Fruit fly (Drosophila melanogaster) whole organism: ENCODE measurements around the gene mof.

Source experiments
- CG8478 ChIP-seq: fragments of >200 bp; optimal IDR thresholded peaks from 2 replicates; lab custom pipeline; 2018; ENCODE audit warnings: inconsistent platforms
- Dll ChIP-seq: fragments of >200 bp; optimal IDR thresholded peaks from 2 replicates; lab custom pipeline; 2017
- EcR ChIP-seq, 2 experiments: fragments of >200 bp; optimal IDR thresholded peaks; 2 replicates each; lab custom pipeline; 2017; ENCODE audit warnings: missing biosample characterization in 2 of 2, missing genetic modification characterization in 2 of 2, missing genetic modification reagents in 2 of 2
- pan ChIP-seq: fragments of >200 bp; optimal IDR thresholded peaks from 2 replicates; lab custom pipeline; 2017
- psq ChIP-seq: fragments of >200 bp; optimal IDR thresholded peaks from 2 replicates; lab custom pipeline; 2017
- usp ChIP-seq: fragments of >200 bp; optimal IDR thresholded peaks from 2 replicates; lab custom pipeline; 2017; ENCODE audit warnings: missing biosample characterization, missing genetic modification characterization, mixed read lengths

mof gene

DNA sequence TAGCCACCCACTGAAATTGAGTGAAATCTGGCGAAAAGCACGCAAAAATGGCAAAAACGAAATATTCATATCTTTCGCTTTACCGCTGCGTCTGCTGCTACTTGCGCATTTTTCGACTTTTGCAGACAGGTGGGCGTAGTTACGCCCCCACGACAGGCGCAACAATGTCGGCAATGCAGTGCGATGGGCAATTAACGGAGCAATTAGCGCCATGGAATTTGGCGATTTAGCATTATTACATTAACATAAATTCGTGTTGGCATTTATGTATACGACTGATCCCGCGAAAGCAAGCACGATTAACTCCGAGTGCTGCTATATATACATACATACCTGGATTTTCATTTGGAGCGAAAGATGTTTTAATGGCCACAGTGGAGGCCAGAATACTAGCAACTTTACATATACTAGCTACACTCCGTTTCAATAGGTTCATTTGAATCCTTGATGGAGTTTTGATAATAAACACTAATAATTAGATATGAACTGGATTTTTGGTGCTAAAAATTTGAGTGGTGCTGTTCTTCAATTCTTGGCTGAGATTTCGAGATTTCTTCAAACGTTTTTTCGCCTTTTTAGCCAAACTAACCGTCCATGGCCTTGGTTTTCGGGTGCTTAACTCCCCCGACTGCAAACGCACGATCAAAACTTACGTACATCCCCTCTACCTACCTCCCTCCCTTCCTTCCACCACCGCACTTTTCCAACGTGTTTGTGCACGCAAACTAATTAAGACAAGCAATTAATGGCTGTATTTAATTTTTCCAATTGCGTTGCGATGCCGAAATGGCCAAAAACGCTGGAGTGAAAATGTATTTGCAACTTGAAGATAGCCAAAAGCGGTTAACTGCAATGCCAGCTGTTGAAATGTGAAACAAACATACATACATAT, 20.4 kb upstream of the mof start:
- no peak for TF ChIP-seq CG8478 (lab: Kevin White, UChicago)
- no peak for TF ChIP-seq Dll (lab: Kevin White, UChicago)
- no peak for TF ChIP-seq EcR (GFP tag; optimal IDR thresholded peaks at IDR 0.05; lab: Kevin White, UChicago)
- no peak for TF ChIP-seq psq (lab: Kevin White, UChicago)
- TF ChIP-seq usp (GFP tag; lab: Kevin White, UChicago): no peak
- TF ChIP-seq pan (lab: Kevin White, UChicago): no peak

DNA sequence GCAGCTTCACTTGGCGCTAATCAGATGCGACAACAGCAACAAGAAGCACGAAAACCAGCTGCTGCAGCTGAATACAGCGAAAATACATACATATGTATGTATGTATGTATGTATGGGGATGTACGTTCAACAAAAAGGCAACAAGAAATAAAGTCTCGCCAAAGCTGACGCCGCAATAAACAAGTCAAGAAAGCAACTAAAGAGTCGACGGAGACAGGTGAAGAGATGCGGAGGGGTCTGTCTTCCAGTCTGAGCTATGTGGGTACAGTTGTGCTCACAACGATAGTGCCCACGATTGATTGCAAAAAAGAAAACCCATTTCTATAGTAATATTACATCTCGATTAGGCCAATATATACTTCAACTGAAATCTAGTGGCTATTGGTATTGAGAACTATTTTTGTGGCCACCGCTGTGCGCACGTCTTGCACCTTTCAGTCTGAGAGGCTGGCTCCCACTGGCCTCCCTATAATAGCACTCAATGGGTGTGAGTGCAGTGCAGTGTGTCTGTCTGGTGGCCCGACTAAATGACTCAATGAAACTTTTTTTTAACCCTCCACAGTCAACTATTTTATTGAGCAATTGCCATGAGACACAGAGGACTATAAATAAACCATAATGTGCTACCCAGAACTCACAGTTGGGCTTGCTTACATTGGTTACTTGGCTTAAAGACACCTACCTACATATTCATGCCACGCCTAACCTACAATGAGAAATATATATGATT, 19.3 kb upstream of the mof start:
- no peak for TF ChIP-seq Dll (lab: Kevin White, UChicago)
- TF ChIP-seq EcR (GFP tag; optimal IDR thresholded peaks at IDR 0.05; lab: Kevin White, UChicago): no peak
- no peak for TF ChIP-seq usp (GFP tag; lab: Kevin White, UChicago)
- TF ChIP-seq CG8478 (lab: Kevin White, UChicago): no peak
- no peak for TF ChIP-seq psq (lab: Kevin White, UChicago)
- no peak for TF ChIP-seq pan (lab: Kevin White, UChicago)

DNA sequence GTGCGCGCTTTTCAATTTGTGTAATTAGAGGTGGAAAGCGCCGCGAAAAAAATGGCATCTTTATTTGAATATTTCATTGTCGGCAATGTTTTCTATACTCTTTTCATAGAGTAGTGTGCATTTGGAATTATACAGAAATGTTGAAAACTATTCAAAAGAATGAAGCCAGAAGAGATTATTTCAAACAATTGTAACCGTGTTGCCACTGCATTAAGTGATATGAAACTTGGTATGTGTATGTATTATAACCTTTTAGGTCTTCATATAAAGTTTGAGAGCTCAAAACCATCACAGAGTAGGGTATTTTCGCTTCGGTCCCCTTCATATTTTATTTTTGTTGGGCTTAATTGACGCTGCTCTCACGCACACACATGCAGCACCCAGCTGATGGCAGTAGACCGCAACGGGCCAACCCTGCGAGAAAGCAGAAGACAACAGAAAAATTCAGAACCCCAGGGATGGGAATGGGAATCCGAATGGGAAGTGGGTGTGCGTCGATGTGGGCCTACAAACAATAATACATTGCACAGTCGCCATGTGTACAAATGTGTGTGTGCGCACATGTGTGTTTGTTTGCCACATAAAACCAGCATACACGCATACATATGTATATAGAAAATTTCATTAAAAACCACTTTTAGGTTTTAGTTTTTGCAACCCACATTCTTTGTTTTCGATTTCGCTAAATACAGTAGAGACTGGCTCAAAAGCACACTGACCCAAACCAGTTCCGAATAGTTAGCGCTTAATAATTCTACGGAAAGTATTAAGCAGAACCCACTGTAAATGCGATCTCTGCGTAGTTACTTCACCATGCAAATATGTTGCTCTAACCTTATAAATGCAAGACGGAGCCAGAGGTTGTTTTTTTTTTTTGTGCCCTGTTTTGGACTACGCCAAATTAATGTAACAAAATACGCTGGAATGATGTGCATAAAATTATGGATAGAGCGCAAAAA, 18.2 kb upstream of the mof start:
- no peak for TF ChIP-seq pan (lab: Kevin White, UChicago)
- no peak for TF ChIP-seq CG8478 (lab: Kevin White, UChicago)
- TF ChIP-seq usp (GFP tag; lab: Kevin White, UChicago): no peak
- TF ChIP-seq psq (lab: Kevin White, UChicago): no peak
- TF ChIP-seq Dll (lab: Kevin White, UChicago): no peak
- TF ChIP-seq EcR (GFP tag; optimal IDR thresholded peaks at IDR 0.05; lab: Kevin White, UChicago): no peak

DNA sequence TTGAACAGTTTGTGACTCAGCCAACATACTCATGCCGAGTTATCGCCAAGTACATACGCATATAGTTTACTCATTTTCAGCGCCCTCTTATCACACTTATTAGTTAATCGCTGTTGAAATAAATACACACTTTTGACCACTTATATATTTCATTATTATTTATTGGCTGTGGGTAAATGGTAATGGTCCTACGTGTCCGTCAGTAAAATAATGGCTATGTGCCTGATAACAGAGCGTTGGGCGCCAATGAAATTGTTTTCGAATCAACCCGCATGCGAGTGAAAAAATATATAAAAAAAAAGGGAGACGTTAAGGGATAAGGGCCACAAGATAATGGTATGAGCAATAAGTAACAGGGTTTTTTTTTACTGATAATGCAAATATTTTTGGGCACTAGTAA, 16.5 kb upstream of the mof start:
- no peak for TF ChIP-seq EcR (GFP tag; optimal IDR thresholded peaks at IDR 0.05; lab: Kevin White, UChicago)
- no peak for TF ChIP-seq psq (lab: Kevin White, UChicago)
- TF ChIP-seq CG8478 (lab: Kevin White, UChicago): no peak
- TF ChIP-seq usp (GFP tag; lab: Kevin White, UChicago): no peak
- TF ChIP-seq Dll (lab: Kevin White, UChicago): no peak
- TF ChIP-seq pan (lab: Kevin White, UChicago): no peak

DNA sequence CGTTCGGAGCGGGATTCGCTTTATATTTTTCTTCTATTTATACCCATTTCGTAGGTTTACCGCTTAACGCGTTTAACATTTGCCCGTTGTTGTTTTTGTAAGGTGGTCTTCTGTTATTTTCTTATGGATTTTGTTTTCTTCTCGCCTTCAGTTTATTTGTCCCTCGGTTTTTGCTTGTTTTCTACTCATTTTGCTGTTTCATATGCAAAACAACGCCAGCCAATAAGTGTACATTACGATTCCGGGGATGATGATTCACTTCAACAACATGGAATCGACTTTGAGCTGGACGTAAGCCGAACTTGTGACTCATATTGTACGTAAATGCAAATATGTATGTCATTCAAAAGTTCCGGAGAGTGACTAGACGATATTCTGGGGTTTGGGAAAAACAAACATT, 15.9 kb upstream of the mof start:
- TF ChIP-seq psq (lab: Kevin White, UChicago) (no peak), usp (GFP tag; lab: Kevin White, UChicago) (no peak), Dll (lab: Kevin White, UChicago) (no peak), EcR (GFP tag; optimal IDR thresholded peaks at IDR 0.05; lab: Kevin White, UChicago) (no peak)

DNA sequence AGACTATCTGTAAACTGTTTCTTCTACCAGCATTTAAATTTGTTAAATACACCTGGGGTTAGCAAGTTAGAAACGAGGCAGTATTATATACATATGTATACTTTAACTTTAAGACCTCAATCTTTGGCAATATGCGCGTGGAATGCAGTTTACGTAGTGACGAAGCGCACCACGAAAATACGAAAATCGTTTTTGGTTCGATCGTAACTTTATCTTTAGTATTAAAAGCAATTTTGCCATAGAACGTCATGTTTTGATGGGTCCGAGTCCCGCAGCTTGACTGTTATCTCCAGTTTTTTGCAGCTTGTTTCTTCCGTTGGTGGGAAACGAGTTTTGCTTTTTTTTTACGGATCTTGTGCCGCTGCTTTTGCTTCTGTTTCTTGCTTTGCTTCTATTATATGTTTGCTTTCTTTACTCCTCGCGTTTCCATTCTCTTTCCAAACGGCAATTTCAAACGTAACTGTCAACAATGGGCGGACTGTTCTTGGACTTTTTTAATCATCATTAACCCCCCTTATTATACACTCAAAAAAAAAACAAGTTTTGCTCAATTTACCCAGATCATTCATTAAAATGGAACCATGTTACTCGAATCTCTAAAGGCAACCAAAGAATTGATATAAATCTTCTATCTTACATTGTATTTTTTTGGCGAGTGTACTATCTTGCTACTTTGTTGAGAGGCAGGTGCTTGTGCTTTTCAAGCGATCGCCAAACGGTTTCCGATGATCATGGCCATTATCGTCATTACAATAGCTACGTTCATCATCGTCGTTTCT, 15.2 kb upstream of the mof start:
- TF ChIP-seq pan (lab: Kevin White, UChicago) (no peak), Dll (lab: Kevin White, UChicago) (no peak), usp (GFP tag; lab: Kevin White, UChicago) (no peak), CG8478 (lab: Kevin White, UChicago) (no peak), psq (lab: Kevin White, UChicago) (no peak), EcR (GFP tag; optimal IDR thresholded peaks at IDR 0.05; lab: Kevin White, UChicago) (no peak)

DNA sequence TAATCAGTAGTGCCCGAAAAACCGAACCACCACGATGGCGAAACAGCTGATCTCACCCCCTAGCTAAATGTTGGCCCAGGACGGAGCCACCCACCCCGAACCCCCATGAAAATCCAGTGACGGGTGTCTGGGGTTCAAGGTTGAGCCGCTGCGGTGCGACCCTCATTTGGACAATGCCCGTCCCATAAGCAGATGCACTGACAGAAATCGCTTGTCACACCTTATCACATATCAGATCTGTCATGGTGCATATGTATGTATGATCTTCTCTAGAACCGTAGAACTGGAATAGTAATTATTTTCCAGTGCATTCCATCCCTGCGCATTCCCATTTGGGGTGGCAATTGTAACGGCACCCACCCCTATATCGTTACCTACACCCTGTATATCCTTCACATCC, 12.3 kb upstream of the mof start:
- TF ChIP-seq EcR (GFP tag; optimal IDR thresholded peaks at IDR 0.05; lab: Kevin White, UChicago) (no peak), Dll (lab: Kevin White, UChicago) (no peak), pan (lab: Kevin White, UChicago) (no peak), CG8478 (lab: Kevin White, UChicago) (no peak), psq (lab: Kevin White, UChicago) (no peak), usp (GFP tag; lab: Kevin White, UChicago) (no peak)

DNA sequence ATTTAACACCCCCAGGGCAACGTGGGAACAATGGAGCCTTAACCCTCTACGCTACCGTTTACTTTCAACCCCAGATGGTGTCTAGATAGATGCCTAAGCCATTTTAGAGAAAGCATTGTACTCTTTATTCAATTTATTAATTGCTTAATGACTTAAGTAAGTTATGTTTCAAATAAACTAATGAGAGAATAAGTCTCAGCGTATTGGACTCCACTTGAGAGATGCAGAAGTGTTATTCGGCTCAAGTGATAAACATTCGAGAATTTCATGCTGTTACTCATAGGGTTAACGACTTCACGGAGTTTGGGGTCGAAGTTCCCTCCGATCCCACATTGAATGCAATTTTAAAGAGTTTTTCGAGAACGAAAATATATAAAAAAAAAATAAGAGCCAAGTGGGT, 11.6 kb upstream of the mof start:
- TF ChIP-seq psq (lab: Kevin White, UChicago) (no peak), CG8478 (lab: Kevin White, UChicago) (no peak), EcR (GFP tag; optimal IDR thresholded peaks at IDR 0.05; lab: Kevin White, UChicago) (no peak), usp (GFP tag; lab: Kevin White, UChicago) (no peak), pan (lab: Kevin White, UChicago) (no peak), Dll (lab: Kevin White, UChicago) (no peak)

DNA sequence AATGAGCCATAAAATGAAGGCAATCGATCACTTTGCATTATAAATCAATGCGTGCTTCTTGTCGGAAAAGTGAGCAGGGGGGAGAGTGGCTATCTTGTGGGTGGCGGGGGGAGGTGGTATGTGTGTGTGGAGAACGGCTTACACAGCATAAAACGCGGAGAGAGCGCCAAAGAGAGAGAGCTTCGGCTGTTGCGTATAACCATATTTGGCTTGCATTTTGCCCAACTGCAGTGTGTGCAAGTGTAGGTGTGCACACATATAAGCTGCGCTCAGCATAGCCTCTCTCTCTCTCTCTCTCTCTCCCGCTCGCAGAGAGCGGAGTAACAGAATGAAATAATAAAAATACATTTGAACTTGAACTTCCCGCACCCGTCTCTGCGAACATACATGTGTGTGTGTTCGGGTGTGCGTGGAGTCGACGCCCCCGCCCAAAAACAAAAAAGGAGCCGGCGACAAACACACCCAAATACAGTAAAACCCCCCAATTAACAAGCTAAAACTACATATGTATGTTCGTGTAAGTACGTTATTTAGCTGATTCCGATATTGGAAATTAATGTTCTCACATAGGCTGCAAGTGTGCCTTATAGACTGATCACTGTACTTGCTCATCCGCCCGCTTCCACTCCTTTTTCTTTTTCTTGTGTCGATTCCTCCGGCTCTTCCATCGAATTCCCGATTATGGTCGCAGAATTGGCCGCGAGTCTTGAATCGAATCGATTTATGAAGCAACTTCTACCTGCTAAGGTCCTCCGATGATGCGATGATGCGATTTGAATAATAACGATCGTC, 10.3 kb upstream of the mof start:
- no peak for TF ChIP-seq usp (GFP tag; lab: Kevin White, UChicago)
- TF ChIP-seq EcR (GFP tag; optimal IDR thresholded peaks at IDR 0.05; lab: Kevin White, UChicago): peak; percentile 51 to 83
- no peak for TF ChIP-seq psq (lab: Kevin White, UChicago)
- TF ChIP-seq pan (lab: Kevin White, UChicago): no peak
- no peak for TF ChIP-seq CG8478 (lab: Kevin White, UChicago)
- TF ChIP-seq Dll (lab: Kevin White, UChicago): no peak
